Fruit fly (Drosophila melanogaster) whole organism, prepupa: ENCODE measurements around the gene Eig71Eh.

Experiments
- Blimp-1 ChIP-seq: fragments of 200-800 bp; sonication (Bioruptor generic); optimal IDR thresholded peaks from 3 replicates; lab custom pipeline; 2017; ENCODE audit warnings: missing biosample characterization, missing genetic modification characterization, mild to moderate bottlenecking, moderate library complexity, missing genetic modification reagents
- CG10669 ChIP-seq: fragments of 200-800 bp; sonication (Bioruptor generic); optimal IDR thresholded peaks from 3 replicates; lab custom pipeline; 2018; ENCODE audit warnings: missing biosample characterization, mild to moderate bottlenecking, missing genetic modification characterization, moderate library complexity
- CG11294 ChIP-seq: fragments of 200-800 bp; sonication (Bioruptor generic); IDR thresholded peaks from 2 replicates; pipeline ENCODE4 v1.3.6; 2022; ENCODE audit warnings: missing biosample characterization, missing genetic modification characterization
- CG16779 ChIP-seq: fragments of 200-800 bp; sonication (Bioruptor generic); optimal IDR thresholded peaks from 3 replicates; lab custom pipeline; 2017; ENCODE audit warnings: missing biosample characterization, mild to moderate bottlenecking, missing genetic modification characterization
- CG3032 ChIP-seq: fragments of 200-800 bp; optimal IDR thresholded peaks from 2 replicates; lab custom pipeline; 2019; ENCODE audit warnings: missing biosample characterization, mild to moderate bottlenecking, missing genetic modification characterization, moderate library complexity
- CG31627 ChIP-seq: fragments of 200-800 bp; sonication (Bioruptor generic); optimal IDR thresholded peaks from 3 replicates; lab custom pipeline; 2016; ENCODE audit warnings: missing biosample characterization, missing genetic modification characterization
- CG32006 ChIP-seq: fragments of 200-800 bp; sonication (Bioruptor generic); optimal IDR thresholded peaks from 3 replicates; lab custom pipeline; 2017; ENCODE audit warnings: missing biosample characterization, mild to moderate bottlenecking, missing genetic modification characterization
- CG3919 ChIP-seq: fragments of 200-800 bp; sonication (Bioruptor generic); optimal IDR thresholded peaks from 3 replicates; lab custom pipeline; 2016; ENCODE audit warnings: missing biosample characterization, missing genetic modification characterization
- CG4318 ChIP-seq: fragments of 200-800 bp; sonication (Bioruptor generic); optimal IDR thresholded peaks from 3 replicates; lab custom pipeline; 2017; ENCODE audit warnings: missing biosample characterization, mild to moderate bottlenecking, missing genetic modification characterization
- CG6163 ChIP-seq: fragments of 200-800 bp; sonication (Bioruptor generic); IDR thresholded peaks from 3 replicates; pipeline ENCODE4 v1.3.6; 2022; ENCODE audit warnings: missing biosample characterization, missing genetic modification characterization
- CG6792 ChIP-seq: fragments of 200-800 bp; sonication (Bioruptor generic); optimal IDR thresholded peaks from 3 replicates; lab custom pipeline; 2016; ENCODE audit warnings: missing biosample characterization, missing genetic modification characterization
- CG6808 ChIP-seq: fragments of 200-800 bp; sonication (Bioruptor generic); optimal IDR thresholded peaks from 3 replicates; lab custom pipeline; 2017; ENCODE audit warnings: missing biosample characterization, missing genetic modification characterization, mild to moderate bottlenecking, moderate library complexity, missing genetic modification reagents
- CG6854 ChIP-seq: fragments of 200-800 bp; sonication (Bioruptor generic); optimal IDR thresholded peaks from 2 replicates; lab custom pipeline; 2017; ENCODE audit warnings: missing biosample characterization, mild to moderate bottlenecking, missing genetic modification characterization
- CG8319 ChIP-seq: fragments of 200-800 bp; sonication (Bioruptor generic); optimal IDR thresholded peaks from 3 replicates; lab custom pipeline; 2016; ENCODE audit warnings: missing biosample characterization, missing genetic modification characterization
- CG8632 ChIP-seq: fragments of 200-800 bp; sonication (Bioruptor generic); optimal IDR thresholded peaks from 3 replicates; lab custom pipeline; 2016; ENCODE audit warnings: missing biosample characterization, missing genetic modification characterization
- CG9139 ChIP-seq: fragments of 200-800 bp; sonication (Bioruptor generic); optimal IDR thresholded peaks from 3 replicates; lab custom pipeline; 2017; ENCODE audit warnings: missing biosample characterization, mild to moderate bottlenecking, missing genetic modification characterization
- Eip75B ChIP-seq: fragments of 200-800 bp; sonication (Bioruptor generic); optimal IDR thresholded peaks from 3 replicates; lab custom pipeline; 2016; ENCODE audit warnings: missing biosample characterization, missing genetic modification characterization
- Eip78C ChIP-seq: fragments of 200-800 bp; sonication (Bioruptor generic); peaks from one replicate; lab custom pipeline; 2016; ENCODE audit warnings: missing biosample characterization, missing genetic modification characterization
- Eip93F ChIP-seq: fragments of 200-800 bp; sonication (Bioruptor generic); optimal IDR thresholded peaks from 2 replicates; lab custom pipeline; 2016; ENCODE audit warnings: missing biosample characterization, mild to moderate bottlenecking, missing genetic modification characterization
- Ets96B ChIP-seq: fragments of 200-800 bp; optimal IDR thresholded peaks from 2 replicates; lab custom pipeline; 2019; ENCODE audit warnings: missing biosample characterization, mild to moderate bottlenecking, missing genetic modification characterization, moderate library complexity
- Gug ChIP-seq: fragments of 200-800 bp; sonication (Bioruptor generic); IDR thresholded peaks from 2 replicates; pipeline ENCODE4 v1.3.6; 2022; ENCODE audit warnings: missing biosample characterization, missing genetic modification characterization
- Hr38 ChIP-seq: sonication (Bioruptor generic); optimal IDR thresholded peaks from 2 replicates; lab custom pipeline; 2016; ENCODE audit warnings: missing biosample characterization, missing genetic modification characterization
- Hr39 ChIP-seq: fragments of 200-800 bp; sonication (Bioruptor generic); optimal IDR thresholded peaks from 2 replicates; lab custom pipeline; 2016; ENCODE audit warnings: missing biosample characterization, missing genetic modification characterization
- Lpt ChIP-seq: fragments of 200-800 bp; sonication (Bioruptor generic); optimal IDR thresholded peaks from 3 replicates; lab custom pipeline; 2016; ENCODE audit warnings: missing biosample characterization, missing genetic modification characterization
- Smox ChIP-seq: fragments of 200-800 bp; sonication (Bioruptor generic); optimal IDR thresholded peaks from 3 replicates; lab custom pipeline; 2016; ENCODE audit warnings: missing biosample characterization, missing genetic modification characterization
- Sox102F ChIP-seq: fragments of 200-800 bp; sonication (Bioruptor generic); optimal IDR thresholded peaks from 2 replicates; lab custom pipeline; 2016; ENCODE audit warnings: missing biosample characterization, mild to moderate bottlenecking, missing genetic modification characterization
- Sox14 ChIP-seq: fragments of 200-800 bp; sonication (Bioruptor generic); optimal IDR thresholded peaks from 3 replicates; lab custom pipeline; 2016; ENCODE audit warnings: missing biosample characterization, missing genetic modification characterization
- acj6 ChIP-seq: fragments of 200-800 bp; sonication (Bioruptor generic); optimal IDR thresholded peaks from 3 replicates; lab custom pipeline; 2016; ENCODE audit warnings: missing biosample characterization, missing genetic modification characterization
- cyc ChIP-seq: fragments of 200-800 bp; sonication (Bioruptor generic); optimal IDR thresholded peaks from 3 replicates; lab custom pipeline; 2016; ENCODE audit warnings: missing biosample characterization, missing genetic modification characterization
- dsx ChIP-seq: fragments of 200-800 bp; optimal IDR thresholded peaks from 3 replicates; lab custom pipeline; 2019; ENCODE audit warnings: missing biosample characterization, mild to moderate bottlenecking, missing genetic modification characterization, moderate library complexity; ENCODE audit not compliant: poor library complexity, severe bottlenecking
- esn ChIP-seq: fragments of 200-800 bp; sonication (Bioruptor generic); optimal IDR thresholded peaks from 2 replicates; lab custom pipeline; 2016; ENCODE audit warnings: missing biosample characterization, mild to moderate bottlenecking, missing genetic modification characterization, moderate library complexity
- fd85E ChIP-seq: fragments of 200-800 bp; sonication (Bioruptor generic); optimal IDR thresholded peaks from 3 replicates; lab custom pipeline; 2016; ENCODE audit warnings: missing biosample characterization, missing genetic modification characterization
- fkh ChIP-seq: fragments of 200-800 bp; sonication (Bioruptor generic); optimal IDR thresholded peaks from 3 replicates; lab custom pipeline; 2017; ENCODE audit warnings: missing biosample characterization, mild to moderate bottlenecking, missing genetic modification characterization, moderate library complexity
- net ChIP-seq: fragments of 200-800 bp; sonication (Bioruptor generic); optimal IDR thresholded peaks from 3 replicates; lab custom pipeline; 2016; ENCODE audit warnings: missing biosample characterization, missing genetic modification characterization
- pdm3 ChIP-seq: fragments of 200-800 bp; sonication (Bioruptor generic); optimal IDR thresholded peaks from 3 replicates; lab custom pipeline; 2016; ENCODE audit warnings: missing biosample characterization, missing genetic modification characterization
- salr ChIP-seq, 2 experiments: fragments of 200-800 bp; sonication (Bioruptor generic); optimal IDR thresholded peaks; 3 replicates each; lab custom pipeline; 2016 to 2018; ENCODE audit warnings: missing biosample characterization in 2 of 2, missing genetic modification characterization in 2 of 2, mild to moderate bottlenecking in 1 of 2
- spab ChIP-seq: fragments of 200-800 bp; sonication (Bioruptor generic); optimal IDR thresholded peaks from 2 replicates; lab custom pipeline; 2017; ENCODE audit warnings: missing biosample characterization, mild to moderate bottlenecking, missing genetic modification characterization, missing genetic modification reagents
- topi ChIP-seq: fragments of 200-800 bp; sonication (Bioruptor generic); optimal IDR thresholded peaks from 3 replicates; lab custom pipeline; 2016; ENCODE audit warnings: missing biosample characterization, missing genetic modification characterization

Gene Eig71Eh

dm6 chr3L:15704250-15704985 is 45.2 kb upstream of the Eig71Eh start (continued):
- TF ChIP-seq Eip93F (GFP tag; lab: Kevin White, UChicago) (no peak), Eip78C (peak; percentile 81), CG8319 (GFP tag; lab: Kevin White, UChicago) (no peak), CG6808 (GFP tag; lab: Kevin White, UChicago) (peak; percentile 42), CG9139 (GFP tag; lab: Kevin White, UChicago) (no peak), CG6163 (no peak), Gug (GFP tag; lab: Robert Waterston, UW) (peak; percentile 33), Lpt (peak; percentile 59), CG6854 (no peak), salr (GFP tag; optimal IDR thresholded peaks at IDR 0.05; lab: Kevin White, UChicago) (peak in 1 of 2 experiments; percentile 64), CG8632 (GFP tag; lab: Kevin White, UChicago) (peak; percentile 48), CG16779 (tag; lab: Kevin White, UChicago) (no peak), fkh (GFP tag; lab: Kevin White, UChicago) (peak; percentile 66), CG6792 (GFP tag; lab: Kevin White, UChicago) (peak; percentile 12), CG4318 (GFP tag; lab: Kevin White, UChicago) (peak; percentile 69), cyc (GFP tag; lab: Kevin White, UChicago) (no peak), CG10669 (GFP tag; lab: Kevin White, UChicago) (peak; percentile 27), dsx (GFP tag; lab: Kevin White, UChicago) (peak; percentile 34), CG11294 (GFP tag; lab: Robert Waterston, UW) (no peak), pdm3 (peak; percentile 62), CG31627 (no peak), esn (GFP tag; lab: Kevin White, UChicago) (peak; percentile 32), net (GFP tag; lab: Kevin White, UChicago) (peak; percentile 34), Hr39 (GFP tag; lab: Kevin White, UChicago) (no peak), fd85E (GFP tag; lab: Kevin White, UChicago) (no peak), Blimp-1 (GFP tag; lab: Kevin White, UChicago) (no peak), CG3919 (peak; percentile 39)
- TF ChIP-seq, all 60 proteins: peak for 36

dm6 chr3L:15703330-15704119 is 44.3 kb upstream of the Eig71Eh start:
- TF ChIP-seq CG6854 (no peak), pdm3 (no peak), Smox (GFP tag; lab: Kevin White, UChicago) (no peak), CG8319 (GFP tag; lab: Kevin White, UChicago) (no peak), Hr38 (no peak), spab (GFP tag; lab: Kevin White, UChicago) (no peak), CG32006 (GFP tag; lab: Kevin White, UChicago) (no peak), esn (GFP tag; lab: Kevin White, UChicago) (no peak), Sox14 (no peak), acj6 (no peak), Ets96B (tag; lab: Kevin White, UChicago) (no peak), fd85E (GFP tag; lab: Kevin White, UChicago) (no peak), CG3032 (tag; lab: Kevin White, UChicago) (no peak), Eip75B (GFP tag; lab: Kevin White, UChicago) (no peak), salr (GFP tag; optimal IDR thresholded peaks at IDR 0.05; lab: Kevin White, UChicago) (no peak), Sox102F (GFP tag; lab: Kevin White, UChicago) (no peak), Lpt (no peak), topi (GFP tag; lab: Kevin White, UChicago) (no peak), CG6163 (no peak)
